Fruit fly (Drosophila melanogaster) whole organism, embryonic: Measurements from ENCODE around the gene ich.

Experiments used
- Atf-2 ChIP-seq: fragments of 200-800 bp; sonication (Bioruptor generic); optimal IDR thresholded peaks from 2 replicates; lab custom pipeline; 2016; ENCODE audit warnings: missing biosample characterization, missing genetic modification characterization
- BEAF-32 ChIP-seq: fragments of 200-800 bp; sonication (Bioruptor generic); optimal IDR thresholded peaks from 3 replicates; lab custom pipeline; 2017; ENCODE audit warnings: missing biosample characterization, missing genetic modification characterization, mild to moderate bottlenecking, moderate library complexity, missing genetic modification reagents
- Bdp1 ChIP-seq: fragments of 200-800 bp; sonication (Bioruptor generic); optimal IDR thresholded peaks from 3 replicates; lab custom pipeline; 2016; ENCODE audit warnings: missing biosample characterization, missing genetic modification characterization
- CG10543 ChIP-seq: fragments of 200-800 bp; sonication (Bioruptor generic); optimal IDR thresholded peaks from 3 replicates; lab custom pipeline; 2017; ENCODE audit warnings: missing biosample characterization, mild to moderate bottlenecking, missing genetic modification characterization, moderate library complexity
- CG10565 ChIP-seq: fragments of 200-800 bp; sonication (Bioruptor generic); optimal IDR thresholded peaks from 3 replicates; lab custom pipeline; 2016; ENCODE audit warnings: missing biosample characterization, mild to moderate bottlenecking, missing genetic modification characterization
- CG10654 ChIP-seq: fragments of 200-800 bp; sonication (Bioruptor generic); optimal IDR thresholded peaks from 2 replicates; lab custom pipeline; 2016; ENCODE audit warnings: missing biosample characterization, missing genetic modification characterization
- CG11504 ChIP-seq: fragments of 200-800 bp; sonication (Bioruptor generic); optimal IDR thresholded peaks from 3 replicates; lab custom pipeline; 2019; ENCODE audit warnings: missing biosample characterization, mild to moderate bottlenecking, missing genetic modification characterization, moderate library complexity
- CG14441 ChIP-seq: fragments of 200-800 bp; sonication (Bioruptor generic); IDR thresholded peaks from 2 replicates; pipeline ENCODE4 v1.3.6; 2022; ENCODE audit warnings: missing biosample characterization, missing genetic modification characterization
- CG15269 ChIP-seq: fragments of 200-800 bp; sonication (Bioruptor generic); optimal IDR thresholded peaks from 2 replicates; lab custom pipeline; 2018; ENCODE audit warnings: missing biosample characterization, mild to moderate bottlenecking, missing genetic modification characterization, moderate library complexity
- CG1832 ChIP-seq: fragments of 200-800 bp; sonication (Bioruptor generic); optimal IDR thresholded peaks from 2 replicates; lab custom pipeline; 2017; ENCODE audit warnings: missing biosample characterization, mild to moderate bottlenecking, missing genetic modification characterization, inconsistent platforms
- CG18619 ChIP-seq: fragments of 200-800 bp; sonication (Bioruptor generic); optimal IDR thresholded peaks from 3 replicates; lab custom pipeline; 2017; ENCODE audit warnings: missing biosample characterization, mild to moderate bottlenecking, missing genetic modification characterization
- CG2199 ChIP-seq: fragments of 200-800 bp; sonication (Bioruptor generic); IDR thresholded peaks from 3 replicates; pipeline ENCODE4 v1.3.6; 2022; ENCODE audit warnings: missing biosample characterization, missing genetic modification characterization
- CG30020 ChIP-seq: fragments of 200-800 bp; optimal IDR thresholded peaks from 2 replicates; lab custom pipeline; 2019; ENCODE audit warnings: missing biosample characterization, mild to moderate bottlenecking, missing genetic modification characterization, moderate library complexity
- CG3163 ChIP-seq: fragments of 200-800 bp; sonication (Bioruptor generic); optimal IDR thresholded peaks from 3 replicates; lab custom pipeline; 2016; ENCODE audit warnings: missing biosample characterization, missing genetic modification characterization
- CG6175 ChIP-seq: fragments of 200-800 bp; sonication (Bioruptor generic); IDR thresholded peaks from 3 replicates; pipeline ENCODE4 v1.3.6; 2022; ENCODE audit warnings: missing biosample characterization, missing genetic modification characterization
- CG6791 ChIP-seq: fragments of 200-800 bp; sonication (Bioruptor generic); IDR thresholded peaks from 3 replicates; pipeline ENCODE4 v1.3.6; 2022; ENCODE audit warnings: missing biosample characterization, missing genetic modification characterization; ENCODE audit not compliant: partially characterized antibody
- CTCF ChIP-seq: fragments of 200-800 bp; sonication (Bioruptor generic); optimal IDR thresholded peaks from 2 replicates; lab custom pipeline; 2017; ENCODE audit warnings: missing biosample characterization, mild to moderate bottlenecking, missing genetic modification characterization, moderate library complexity
- Dad ChIP-seq: fragments of 200-800 bp; sonication (Bioruptor generic); optimal IDR thresholded peaks from 3 replicates; lab custom pipeline; 2016; ENCODE audit warnings: missing biosample characterization, missing genetic modification characterization
- Gug ChIP-seq: fragments of 200-800 bp; sonication (Bioruptor generic); IDR thresholded peaks from 4 replicates; pipeline ENCODE4 v1.3.6; 2022; ENCODE audit warnings: missing biosample characterization, missing genetic modification characterization
- Hr51 ChIP-seq, 2 experiments: fragments of 200-800 bp; sonication (Bioruptor generic); optimal IDR thresholded peaks; 2 replicates in 1 of 2; 3 replicates in 1 of 2; lab custom pipeline; 2016 to 2018; ENCODE audit warnings: missing biosample characterization in 2 of 2, missing genetic modification characterization in 2 of 2, mild to moderate bottlenecking in 1 of 2, moderate library complexity in 1 of 2
- Jarid2 ChIP-seq: fragments of 200-800 bp; sonication (Bioruptor generic); optimal IDR thresholded peaks from 3 replicates; lab custom pipeline; 2017; ENCODE audit warnings: mild to moderate bottlenecking, missing biosample characterization, missing genetic modification reagents, missing genetic modification characterization
- Lhr ChIP-seq: fragments of 200-800 bp; sonication (Bioruptor generic); optimal IDR thresholded peaks from 3 replicates; lab custom pipeline; 2017; ENCODE audit warnings: mild to moderate bottlenecking, missing biosample characterization, missing genetic modification reagents, missing genetic modification characterization
- MBD-R2 ChIP-seq: fragments of 200-800 bp; sonication (Bioruptor generic); IDR thresholded peaks from 2 replicates; pipeline ENCODE4 v1.3.6; 2022; ENCODE audit warnings: missing biosample characterization, missing genetic modification characterization
- Med ChIP-seq: fragments of 200-800 bp; sonication (Bioruptor generic); peaks from one replicate; lab custom pipeline; 2016; ENCODE audit warnings: missing biosample characterization, missing genetic modification characterization, mild to moderate bottlenecking, inconsistent platforms, moderate library complexity
- Poxn ChIP-seq: fragments of 200-800 bp; sonication (Bioruptor generic); IDR thresholded peaks from 2 replicates; pipeline ENCODE4 v1.3.6; 2022; ENCODE audit warnings: missing biosample characterization, missing genetic modification characterization
- Sox102F ChIP-seq: fragments of 200-800 bp; sonication (Bioruptor generic); optimal IDR thresholded peaks from 2 replicates; lab custom pipeline; 2018; ENCODE audit warnings: missing biosample characterization, mild to moderate bottlenecking, missing genetic modification characterization, moderate library complexity
- Trl ChIP-seq, 3 experiments: fragments of >200 bp in 2 of 3; fragments of 200-800 bp in 1 of 3; sonication (Bioruptor generic) in 1 of 3; optimal IDR thresholded peaks; 2 replicates in 1 of 3; 3 replicates in 2 of 3; lab custom pipeline; 2016 to 2017; ENCODE audit warnings: missing biosample characterization in 1 of 3, missing genetic modification characterization in 1 of 3
- bowl ChIP-seq: fragments of 200-800 bp; sonication (Bioruptor generic); IDR thresholded peaks from 2 replicates; pipeline ENCODE4 v1.3.6; 2022; ENCODE audit warnings: missing biosample characterization, missing genetic modification characterization
- chinmo ChIP-seq: fragments of 200-800 bp; sonication (Bioruptor generic); IDR thresholded peaks from 4 replicates; pipeline ENCODE4 v1.3.6; 2022; ENCODE audit warnings: missing biosample characterization, missing genetic modification characterization; ENCODE audit not compliant: partially characterized antibody
- en ChIP-seq: fragments of 200-800 bp; sonication (Bioruptor generic); optimal IDR thresholded peaks from 2 replicates; lab custom pipeline; 2016; ENCODE audit warnings: missing biosample characterization, missing genetic modification characterization
- fd102C ChIP-seq: fragments of 200-800 bp; sonication (Bioruptor generic); optimal IDR thresholded peaks from 2 replicates; lab custom pipeline; 2018; ENCODE audit warnings: missing biosample characterization, mild to moderate bottlenecking, missing genetic modification characterization, moderate library complexity
- fd64A ChIP-seq: fragments of 200-800 bp; sonication (Bioruptor generic); optimal IDR thresholded peaks from 3 replicates; lab custom pipeline; 2018; ENCODE audit warnings: missing biosample characterization, mild to moderate bottlenecking, missing genetic modification characterization
- fu2 ChIP-seq: fragments of 200-800 bp; sonication (Bioruptor generic); optimal IDR thresholded peaks from 2 replicates; lab custom pipeline; 2016; ENCODE audit warnings: missing biosample characterization, missing genetic modification characterization
- gcm2 ChIP-seq: fragments of 200-800 bp; sonication (Bioruptor generic); optimal IDR thresholded peaks from 2 replicates; lab custom pipeline; 2016; ENCODE audit warnings: missing biosample characterization, missing genetic modification characterization
- gro ChIP-seq: fragments of 200-800 bp; sonication (Bioruptor generic); optimal IDR thresholded peaks from 2 replicates; lab custom pipeline; 2016; ENCODE audit warnings: missing biosample characterization, missing genetic modification characterization
- kah ChIP-seq: fragments of 200-800 bp; sonication (Bioruptor generic); optimal IDR thresholded peaks from 2 replicates; lab custom pipeline; 2018; ENCODE audit warnings: missing biosample characterization, mild to moderate bottlenecking, missing genetic modification characterization
- kni ChIP-seq: fragments of 200-800 bp; sonication (Bioruptor generic); optimal IDR thresholded peaks from 3 replicates; lab custom pipeline; 2017; ENCODE audit warnings: mild to moderate bottlenecking, missing biosample characterization, missing genetic modification reagents, missing genetic modification characterization
- lov ChIP-seq, 2 experiments: fragments of 200-800 bp in 1 of 2; fragments of >200 bp in 1 of 2; sonication (Bioruptor generic) in 1 of 2; IDR thresholded peaks in 1 of 2; optimal IDR thresholded peaks in 1 of 2; 2 replicates in 1 of 2; 3 replicates in 1 of 2; pipeline versions ENCODE4 v1.3.6 to Lab custom; 2017 to 2022; ENCODE audit warnings: missing biosample characterization in 1 of 2, missing genetic modification characterization in 1 of 2
- nmo ChIP-seq: fragments of 200-800 bp; sonication (Bioruptor generic); optimal IDR thresholded peaks from 2 replicates; lab custom pipeline; 2018; ENCODE audit warnings: missing biosample characterization, mild to moderate bottlenecking, missing genetic modification characterization, moderate library complexity
- pros ChIP-seq: fragments of 200-800 bp; sonication (Bioruptor generic); optimal IDR thresholded peaks from 3 replicates; lab custom pipeline; 2019; ENCODE audit warnings: missing biosample characterization, mild to moderate bottlenecking, missing genetic modification characterization, moderate library complexity
- rib ChIP-seq: fragments of 200-800 bp; sonication (Bioruptor generic); IDR thresholded peaks from 2 replicates; pipeline ENCODE4 v1.3.6; 2022; ENCODE audit warnings: missing biosample characterization, missing genetic modification characterization
- sima ChIP-seq: fragments of 200-800 bp; sonication (Bioruptor generic); optimal IDR thresholded peaks from 2 replicates; lab custom pipeline; 2016; ENCODE audit warnings: missing biosample characterization, missing genetic modification characterization
- slp2 ChIP-seq: fragments of 200-800 bp; sonication (Bioruptor generic); optimal IDR thresholded peaks from 2 replicates; lab custom pipeline; 2016; ENCODE audit warnings: missing biosample characterization, missing genetic modification characterization
- sug ChIP-seq: fragments of 200-800 bp; optimal IDR thresholded peaks from 2 replicates; lab custom pipeline; 2019; ENCODE audit warnings: missing biosample characterization, mild to moderate bottlenecking, missing genetic modification characterization, moderate library complexity
- tx ChIP-seq: fragments of 200-800 bp; sonication (Bioruptor generic); optimal IDR thresholded peaks from 2 replicates; lab custom pipeline; 2016; ENCODE audit warnings: missing biosample characterization, missing genetic modification characterization
- unpg ChIP-seq: fragments of 200-800 bp; sonication (Bioruptor generic); optimal IDR thresholded peaks from 3 replicates; lab custom pipeline; 2018; ENCODE audit warnings: missing biosample characterization, mild to moderate bottlenecking, missing genetic modification characterization, moderate library complexity
- zen ChIP-seq: fragments of 200-800 bp; sonication (Bioruptor generic); optimal IDR thresholded peaks from 3 replicates; lab custom pipeline; 2018; ENCODE audit warnings: missing biosample characterization, mild to moderate bottlenecking, missing genetic modification characterization, moderate library complexity

ich gene

dm6 chr3R:8955359-8955820 lies 7.4 kb downstream of the ich start (continued):
- TF ChIP-seq CG3163 (GFP tag; lab: Kevin White, UChicago): peak; percentile 33
- TF ChIP-seq CG1832 (GFP tag; lab: Kevin White, UChicago): peak; percentile 30
- peak; percentile 55; the same call in 1 of the 2 replicates for TF ChIP-seq rib (GFP tag; lab: Robert Waterston, UW)
- TF ChIP-seq en (GFP tag; lab: Kevin White, UChicago): no peak
- TF ChIP-seq Sox102F (GFP tag; lab: Kevin White, UChicago): no peak
- peak; percentile 72 for TF ChIP-seq kni (GFP tag; lab: Kevin White, UChicago)
- no peak for TF ChIP-seq gcm2 (GFP tag; lab: Kevin White, UChicago)
- no peak for TF ChIP-seq CG30020 (tag; lab: Kevin White, UChicago)
- TF ChIP-seq CG11504: peak; percentile 99
- TF ChIP-seq chinmo (GFP tag; lab: Robert Waterston, UW): peak; percentile 95; the same call in 3 of the 4 replicates
- no peak for TF ChIP-seq Gug (GFP tag; lab: Robert Waterston, UW)
- TF ChIP-seq CG15269 (tag; lab: Kevin White, UChicago): no peak
- TF ChIP-seq Dad: no peak
- peak; percentile 66; the same call in 1 of the 3 replicates for TF ChIP-seq CG6175 (GFP tag; lab: Robert Waterston, UW)
- TF ChIP-seq Trl (optimal IDR thresholded peaks at IDR 0.05; lab: Kevin White, UChicago): peak; percentile 66 to 67
- TF ChIP-seq Trl (GFP tag; optimal IDR thresholded peaks at IDR 0.05; lab: Kevin White, UChicago): no peak
- 0 out of 3 replicates have a peak, but pooled peaks have one; percentile 67 for TF ChIP-seq CG2199 (GFP tag; lab: Robert Waterston, UW)
- no peak for TF ChIP-seq Hr51 (GFP tag; optimal IDR thresholded peaks at IDR 0.05; lab: Kevin White, UChicago)
- TF ChIP-seq pros (GFP tag; lab: Kevin White, UChicago): peak; percentile 80
- TF ChIP-seq Med: peak; percentile 32

- TF ChIP-seq CTCF (GFP tag; lab: Kevin White, UChicago) (no peak), Lhr (GFP tag; lab: Kevin White, UChicago) (peak; percentile 27), Jarid2 (GFP tag; lab: Kevin White, UChicago) (no peak), CG18619 (no peak), lov (optimal IDR thresholded peaks at IDR 0.05; lab: Kevin White, UChicago) (no peak), lov (GFP tag; IDR thresholded peaks at IDR 0.05; lab: Robert Waterston, UW) (no peak), CG10654 (peak; percentile 36), fu2 (GFP tag; lab: Kevin White, UChicago) (no peak), tx (GFP tag; lab: Kevin White, UChicago) (no peak), sima (GFP tag; lab: Kevin White, UChicago) (no peak), CG6791 (GFP tag; lab: Robert Waterston, UW) (no peak), CG10543 (GFP tag; lab: Kevin White, UChicago) (no peak), gro (GFP tag; lab: Kevin White, UChicago) (no peak), fd64A (GFP tag; lab: Kevin White, UChicago) (no peak), kah (no peak), fd102C (GFP tag; lab: Kevin White, UChicago) (no peak), bowl (GFP tag; lab: Robert Waterston, UW) (no peak), BEAF-32 (GFP tag; lab: Kevin White, UChicago) (no peak), Poxn (GFP tag; lab: Robert Waterston, UW) (no peak), Bdp1 (GFP tag; lab: Kevin White, UChicago) (no peak), nmo (peak; percentile 77), MBD-R2 (GFP tag; lab: Robert Waterston, UW) (no peak), Atf-2 (GFP tag; lab: Kevin White, UChicago) (no peak), slp2 (GFP tag; lab: Kevin White, UChicago) (no peak), zen (tag; lab: Kevin White, UChicago) (no peak), sug (tag; lab: Kevin White, UChicago) (no peak), CG10565 (GFP tag; lab: Kevin White, UChicago) (no peak), unpg (GFP tag; lab: Kevin White, UChicago) (peak; percentile 72), CG14441 (GFP tag; lab: Robert Waterston, UW) (no peak)
Observed at dm6 chr3R:8954515-8955358, 8.1 kb downstream of the ich start.
